Fruit fly (Drosophila melanogaster) S2 (cell line): ENCODE measurements around the gene Tmtc4.

Experiments used
- CG8478 ChIP-seq: fragments of >200 bp; optimal IDR thresholded peaks from 2 replicates; lab custom pipeline; 2018
- CTCF ChIP-seq, 2 experiments: fragments of >200 bp; optimal IDR thresholded peaks; 2 replicates each; lab custom pipeline; 2018

Tmtc4 gene

DNA sequence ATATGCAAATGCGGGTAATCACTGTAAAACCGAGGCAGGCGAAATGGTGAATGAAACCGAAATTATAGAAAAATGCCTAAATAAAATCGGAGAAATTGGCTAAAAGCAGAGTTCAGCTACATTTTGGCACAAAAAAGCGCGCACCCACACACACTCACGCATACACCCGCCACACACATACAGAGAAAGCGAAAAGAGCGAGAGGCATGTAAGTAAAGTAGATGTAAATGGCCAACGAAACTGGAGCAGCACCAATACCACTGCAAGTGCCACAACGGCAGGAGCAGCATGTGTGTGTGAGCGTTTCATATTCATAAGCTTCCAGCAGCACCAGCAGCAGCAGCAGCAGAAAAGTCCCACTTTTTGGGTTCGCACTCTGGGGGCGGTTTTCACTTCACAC is 24.4 kb downstream of the Tmtc4 start:
- no peak for TF ChIP-seq CTCF (optimal IDR thresholded peaks at IDR 0.05; lab: Kevin White, UChicago)

DNA sequence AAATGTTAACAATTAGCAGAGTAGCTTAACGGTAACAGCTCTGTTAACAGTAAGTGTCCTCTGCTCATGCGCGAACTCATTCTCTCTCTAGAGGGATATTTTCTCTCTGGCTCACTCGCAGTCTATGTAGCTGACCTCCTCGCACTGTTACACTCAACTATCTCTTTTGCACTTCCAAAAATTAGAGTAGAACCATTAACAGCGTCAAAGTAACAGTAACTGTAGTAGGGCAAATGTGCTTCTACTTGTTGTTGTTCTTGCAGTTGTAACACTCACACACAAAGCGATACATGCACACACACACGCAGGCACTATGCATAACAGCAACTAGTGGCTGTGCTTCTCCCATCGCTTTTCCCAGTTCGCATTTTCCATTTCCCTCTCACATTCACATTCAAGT is 28.0 kb downstream of the Tmtc4 start:
- peak in 1 of 2 experiments; percentile 6 for TF ChIP-seq CTCF (optimal IDR thresholded peaks at IDR 0.05; lab: Kevin White, UChicago)
- no peak for TF ChIP-seq CG8478

DNA sequence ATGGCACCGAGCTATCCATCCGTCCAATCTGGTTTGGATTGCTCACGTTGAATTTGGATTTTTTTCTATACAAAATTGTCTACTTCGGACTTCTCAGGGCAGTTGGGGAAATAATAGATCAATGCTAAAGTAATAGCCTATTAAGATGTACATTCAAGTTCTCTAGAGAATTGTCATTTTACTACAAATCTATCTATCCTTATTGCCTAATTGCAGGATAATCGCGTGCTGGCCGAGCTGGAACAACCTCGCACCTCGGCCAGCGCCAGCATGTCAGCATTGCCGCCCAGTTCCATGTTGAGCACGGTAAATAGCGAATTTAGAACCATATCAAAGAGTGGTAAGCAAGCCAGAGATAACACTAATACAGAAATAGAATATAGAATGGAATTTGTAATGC is 31.8 kb downstream of the Tmtc4 start, which contains the start of gene h-cup:
TSS of gene h-cup (minus strand) at position 101 of the 400 bp plus-strand sequence.
- TF ChIP-seq CTCF (optimal IDR thresholded peaks at IDR 0.05; lab: Kevin White, UChicago) (no peak), CG8478 (no peak)

DNA sequence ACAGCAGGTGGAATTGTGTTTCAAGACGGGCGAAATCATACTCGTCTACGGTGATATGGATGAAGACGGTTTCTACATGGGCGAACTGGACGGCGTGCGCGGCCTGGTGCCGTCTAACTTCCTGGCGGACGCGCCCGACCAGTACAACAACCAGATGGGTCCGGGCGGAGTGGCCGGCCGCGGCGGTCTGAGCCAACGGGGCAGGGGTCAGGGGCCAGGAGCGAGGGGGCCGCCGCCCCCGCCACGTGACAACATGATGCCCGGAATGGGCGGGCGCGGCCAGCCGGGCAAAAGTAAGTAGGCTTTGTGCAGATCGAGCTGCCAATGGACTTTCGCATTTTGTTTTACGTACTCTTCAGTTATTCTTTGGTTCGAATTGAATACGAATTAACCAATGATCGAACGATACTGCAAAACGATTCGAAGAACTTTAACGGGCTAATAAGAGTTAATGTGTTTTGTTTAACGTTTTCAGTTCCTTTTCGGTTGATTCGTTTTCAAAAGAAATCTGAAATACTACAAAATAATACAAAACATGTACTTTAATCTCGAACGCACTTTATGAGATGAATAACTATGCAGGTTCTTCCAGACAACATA is 42.3 kb downstream of the Tmtc4 start:
- TF ChIP-seq CTCF (optimal IDR thresholded peaks at IDR 0.05; lab: Kevin White, UChicago) (no peak), CG8478 (no peak)

DNA sequence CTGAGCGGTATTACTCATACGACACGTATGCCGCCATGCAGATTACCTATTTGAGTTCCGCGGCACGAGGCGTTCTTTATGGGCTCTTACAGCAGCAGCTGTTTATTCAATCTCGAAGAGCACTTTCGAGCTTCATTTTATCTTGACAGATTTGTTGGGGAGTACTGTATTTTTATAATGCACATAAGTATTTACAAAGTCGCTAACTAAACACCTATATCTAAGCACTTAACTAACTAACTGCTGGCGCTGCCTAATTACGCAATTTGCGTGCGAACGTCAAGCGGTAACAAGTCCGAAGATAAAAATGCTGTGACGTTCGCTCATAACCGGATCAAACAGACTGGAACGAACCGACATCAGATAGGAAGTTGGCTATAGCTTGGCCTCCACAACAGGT is 51.6 kb downstream of the Tmtc4 start:
- TF ChIP-seq CTCF (optimal IDR thresholded peaks at IDR 0.05; lab: Kevin White, UChicago): no peak
- TF ChIP-seq CG8478: no peak
